Worm (Caenorhabditis elegans): ENCODE results near the gene R09H10.3.

ce11 chrIV:10577600-10577999 is 29.2 kb upstream of the R09H10.3 start:
- no peak for TF ChIP-seq W03F9.2 (tag; optimal IDR thresholded peaks at IDR 0.05)
- no peak for TF ChIP-seq dao-5 (tag; optimal IDR thresholded peaks at IDR 0.05)
- no peak for TF ChIP-seq him-1 (tag; optimal IDR thresholded peaks at IDR 0.05)
